Fruit fly (Drosophila melanogaster): ENCODE data around the gene CG4842.

Gene CG4842

dm6 chr3L:16328207-16328891 lies 39.8 kb upstream of the CG4842 start, which contains the start of gene CG13058 (continued):
- TF ChIP-seq CG1602 (GFP tag; optimal IDR thresholded peaks at IDR 0.05) (peak; percentile 41), Side (GFP tag; optimal IDR thresholded peaks at IDR 0.05) (no peak), grau (tag; optimal IDR thresholded peaks at IDR 0.05) (peak; percentile 79), Bteb2 (GFP tag; optimal IDR thresholded peaks at IDR 0.05) (peak; percentile 42), CG8359 (GFP tag; optimal IDR thresholded peaks at IDR 0.05; ENCODE audit: borderline replicate concordance) (no peak), CG6272 (GFP tag; IDR thresholded peaks at IDR 0.05) (no peak), gsb (GFP tag; IDR thresholded peaks at IDR 0.05) (peak; percentile 52; the same call in 1 of the 2 replicates), CG9876 (GFP tag; optimal IDR thresholded peaks at IDR 0.05) (no peak), CG31441 (GFP tag; IDR thresholded peaks at IDR 0.05) (0 out of 2 replicates have a peak, but pooled peaks have one; percentile 42), en (GFP tag; optimal IDR thresholded peaks at IDR 0.05) (no peak), CG4707 (GFP tag; optimal IDR thresholded peaks at IDR 0.05) (no peak), fu2 (GFP tag; optimal IDR thresholded peaks at IDR 0.05) (peak; percentile 47), gcm2 (GFP tag; optimal IDR thresholded peaks at IDR 0.05) (no peak), sima (GFP tag; optimal IDR thresholded peaks at IDR 0.05) (no peak), CG18599 (GFP tag; optimal IDR thresholded peaks at IDR 0.05) (peak; percentile 78), CG3726 (GFP tag; IDR thresholded peaks at IDR 0.05) (no peak), Dbx (GFP tag; IDR thresholded peaks at IDR 0.05) (peak; percentile 64; the same call in 2 of the 3 replicates), Atf6 (GFP tag; IDR thresholded peaks at IDR 0.05) (peak; percentile 84), maf-S (GFP tag; optimal IDR thresholded peaks at IDR 0.05) (peak; percentile 16), croc (GFP tag; conservative IDR thresholded peaks at IDR 0.05) (no peak), CG18619 (GFP tag; optimal IDR thresholded peaks at IDR 0.05) (peak; percentile 61), crp (GFP tag; optimal IDR thresholded peaks at IDR 0.05) (peak in 1 of 2 experiments; percentile 15), fd96Cb (tag; optimal IDR thresholded peaks at IDR 0.05) (peak; percentile 60), abd-A (tag; optimal IDR thresholded peaks at IDR 0.05) (no peak), stwl (tag; optimal IDR thresholded peaks at IDR 0.05) (no peak), Neu2 (GFP tag; optimal IDR thresholded peaks at IDR 0.05; ENCODE audit: borderline replicate concordance) (no peak), Usf (GFP tag; optimal IDR thresholded peaks at IDR 0.05) (peak; percentile 12), pum (GFP tag; optimal IDR thresholded peaks at IDR 0.05) (no peak), CG11723 (GFP tag; optimal IDR thresholded peaks at IDR 0.05) (peak; percentile 24), CG34224 (GFP tag; IDR thresholded peaks at IDR 0.05; ENCODE audit: partially characterized antibody) (no peak), CG15073 (GFP tag; optimal IDR thresholded peaks at IDR 0.05) (no peak), dati (GFP tag; IDR thresholded peaks at IDR 0.05) (no peak), CG32767 (GFP tag; IDR thresholded peaks at IDR 0.05) (peak; percentile 71; the same call in 1 of the 2 replicates), CG12299 (tag; optimal IDR thresholded peaks at IDR 0.05) (no peak), CG16815 (GFP tag; optimal IDR thresholded peaks at IDR 0.05) (peak; percentile 17), gcm (GFP tag; optimal IDR thresholded peaks at IDR 0.05) (no peak), C15 (GFP tag; IDR thresholded peaks at IDR 0.05) (no peak), CG7839 (tag; optimal IDR thresholded peaks at IDR 0.05) (peak; percentile 71), gfzf (GFP tag; optimal IDR thresholded peaks at IDR 0.05) (no peak), tgo (GFP tag; IDR thresholded peaks at IDR 0.05) (peak; percentile 52; the same call in 2 of the 3 replicates), CG6791 (GFP tag; IDR thresholded peaks at IDR 0.05; ENCODE audit: partially characterized antibody) (no peak), CG32532 (GFP tag; IDR thresholded peaks at IDR 0.05) (no peak)

Data from whole organism, embryonic.